Fruit fly (Drosophila melanogaster) whole organism, embryonic: ENCODE measurements around the gene eya.
A peak's percentile ranks its signal among the peaks of the same experiment; 100 is the strongest.

ENCODE experiments used
- Atf-2 ChIP-seq: fragments of 200-800 bp; sonication (Bioruptor generic); optimal IDR thresholded peaks from 2 replicates; lab custom pipeline; 2016; ENCODE audit warnings: missing biosample characterization, missing genetic modification characterization
- Bgb ChIP-seq: fragments of 200-800 bp; sonication (Bioruptor generic); IDR thresholded peaks from 2 replicates; pipeline ENCODE4 v1.3.6; 2022; ENCODE audit warnings: missing biosample characterization, missing genetic modification characterization; ENCODE audit not compliant: partially characterized antibody
- CG10321 ChIP-seq: fragments of 200-800 bp; sonication (Bioruptor generic); IDR thresholded peaks from 2 replicates; pipeline ENCODE4 v1.3.6; 2022; ENCODE audit warnings: missing biosample characterization, missing genetic modification characterization
- CG10431 ChIP-seq: fragments of 200-800 bp; sonication (Bioruptor generic); optimal IDR thresholded peaks from 3 replicates; lab custom pipeline; 2018; ENCODE audit warnings: missing biosample characterization, mild to moderate bottlenecking, missing genetic modification characterization
- CG10959 ChIP-seq: fragments of 200-800 bp; sonication (Bioruptor generic); IDR thresholded peaks from 2 replicates; pipeline ENCODE4 v1.3.6; 2022; ENCODE audit warnings: missing biosample characterization, missing genetic modification characterization
- CG13296 ChIP-seq: fragments of 200-800 bp; sonication (Bioruptor generic); optimal IDR thresholded peaks from 3 replicates; lab custom pipeline; 2018; ENCODE audit warnings: missing biosample characterization, mild to moderate bottlenecking, missing genetic modification characterization
- CG15601 ChIP-seq: fragments of 200-800 bp; sonication (Bioruptor generic); optimal IDR thresholded peaks from 3 replicates; lab custom pipeline; 2019; ENCODE audit warnings: missing biosample characterization, mild to moderate bottlenecking, missing genetic modification characterization, moderate library complexity
- CG1603 ChIP-seq: fragments of 200-800 bp; sonication (Bioruptor generic); optimal IDR thresholded peaks from 2 replicates; lab custom pipeline; 2019; ENCODE audit warnings: missing biosample characterization, mild to moderate bottlenecking, missing genetic modification characterization, moderate library complexity
- CG17612 ChIP-seq: fragments of 200-800 bp; sonication (Bioruptor generic); IDR thresholded peaks from 2 replicates; pipeline ENCODE4 v1.3.6; 2022; ENCODE audit warnings: missing biosample characterization, missing genetic modification characterization
- CG30403 ChIP-seq: fragments of 200-800 bp; sonication (Bioruptor generic); optimal IDR thresholded peaks from 3 replicates; lab custom pipeline; 2016; ENCODE audit warnings: missing biosample characterization, missing genetic modification characterization
- CG33557 ChIP-seq: fragments of 200-800 bp; sonication (Bioruptor generic); optimal IDR thresholded peaks from 2 replicates; lab custom pipeline; 2019; ENCODE audit warnings: missing biosample characterization, mild to moderate bottlenecking, missing genetic modification characterization, moderate library complexity
- CG3847 ChIP-seq: fragments of 200-800 bp; sonication (Bioruptor generic); IDR thresholded peaks from 2 replicates; pipeline ENCODE4 v1.3.6; 2022; ENCODE audit warnings: missing biosample characterization, missing genetic modification characterization
- CG6254 ChIP-seq: fragments of 200-800 bp; sonication (Bioruptor generic); optimal IDR thresholded peaks from 3 replicates; lab custom pipeline; 2017; ENCODE audit warnings: mild to moderate bottlenecking, missing biosample characterization, missing genetic modification reagents, missing genetic modification characterization
- CG6689 ChIP-seq: fragments of 200-800 bp; sonication (Bioruptor generic); IDR thresholded peaks from 2 replicates; pipeline ENCODE4 v1.3.6; 2022; ENCODE audit warnings: missing biosample characterization, missing genetic modification characterization
- CG6854 ChIP-seq: fragments of 200-800 bp; sonication (Bioruptor generic); optimal IDR thresholded peaks from 3 replicates; lab custom pipeline; 2017; ENCODE audit warnings: missing biosample characterization, mild to moderate bottlenecking, missing genetic modification characterization
- CG7963 ChIP-seq: fragments of 200-800 bp; sonication (Bioruptor generic); IDR thresholded peaks from 3 replicates; pipeline ENCODE4 v1.3.6; 2022; ENCODE audit warnings: missing biosample characterization, missing genetic modification characterization; ENCODE audit not compliant: partially characterized antibody
- CG8290 ChIP-seq, 3 experiments: fragments of 200-800 bp; sonication (Bioruptor generic); optimal IDR thresholded peaks; 2 replicates each; lab custom pipeline; 2016 to 2019; ENCODE audit warnings: missing biosample characterization in 3 of 3, missing genetic modification characterization in 3 of 3, mild to moderate bottlenecking in 2 of 3, moderate library complexity in 1 of 3
- CG8478 ChIP-seq: fragments of >200 bp; optimal IDR thresholded peaks from 2 replicates; lab custom pipeline; 2018
- CTCF ChIP-seq: fragments of 200-800 bp; sonication (Bioruptor generic); optimal IDR thresholded peaks from 2 replicates; lab custom pipeline; 2017; ENCODE audit warnings: missing biosample characterization, mild to moderate bottlenecking, missing genetic modification characterization, moderate library complexity
- H15 ChIP-seq: fragments of 200-800 bp; sonication (Bioruptor generic); IDR thresholded peaks from 3 replicates; pipeline ENCODE4 v1.3.6; 2022; ENCODE audit warnings: missing biosample characterization, missing genetic modification characterization
- HLH4C ChIP-seq: fragments of 200-800 bp; sonication (Bioruptor generic); IDR thresholded peaks from 3 replicates; pipeline ENCODE4 v1.3.6; 2022; ENCODE audit warnings: missing biosample characterization, missing genetic modification characterization; ENCODE audit not compliant: partially characterized antibody
- Lim3 ChIP-seq: fragments of 200-800 bp; sonication (Bioruptor generic); IDR thresholded peaks from 2 replicates; pipeline ENCODE4 v1.3.6; 2022; ENCODE audit warnings: missing biosample characterization, missing genetic modification characterization
- Meics ChIP-seq: fragments of 200-800 bp; sonication (Bioruptor generic); optimal IDR thresholded peaks from 2 replicates; lab custom pipeline; 2017; ENCODE audit warnings: missing biosample characterization, mild to moderate bottlenecking, missing genetic modification characterization
- Nf-YA ChIP-seq: fragments of 200-800 bp; sonication (Bioruptor generic); IDR thresholded peaks from 2 replicates; pipeline ENCODE4 v1.3.6; 2022; ENCODE audit warnings: missing biosample characterization, missing genetic modification characterization
- Oli ChIP-seq: fragments of 200-800 bp; sonication (Bioruptor generic); optimal IDR thresholded peaks from 2 replicates; lab custom pipeline; 2018; ENCODE audit warnings: missing biosample characterization, mild to moderate bottlenecking, missing genetic modification characterization, moderate library complexity
- Rfx ChIP-seq: fragments of 200-800 bp; sonication (Bioruptor generic); IDR thresholded peaks from 2 replicates; pipeline ENCODE4 v1.3.6; 2022; ENCODE audit warnings: missing biosample characterization, missing genetic modification characterization
- Spps ChIP-seq: fragments of 200-800 bp; sonication (Bioruptor generic); optimal IDR thresholded peaks from 2 replicates; lab custom pipeline; 2018; ENCODE audit warnings: missing biosample characterization, mild to moderate bottlenecking, missing genetic modification characterization
- Sry-δ ChIP-seq: fragments of 200-800 bp; sonication (Bioruptor generic); optimal IDR thresholded peaks from 2 replicates; lab custom pipeline; 2016; ENCODE audit warnings: missing biosample characterization, missing genetic modification characterization
- Taf1 ChIP-seq: fragments of 200-800 bp; sonication (Bioruptor generic); IDR thresholded peaks from 2 replicates; pipeline ENCODE4 v1.3.6; 2022; ENCODE audit warnings: missing biosample characterization, missing genetic modification characterization
- amos ChIP-seq: fragments of 200-800 bp; sonication (Bioruptor generic); IDR thresholded peaks from 2 replicates; pipeline ENCODE4 v1.3.6; 2022; ENCODE audit warnings: missing biosample characterization, missing genetic modification characterization; ENCODE audit not compliant: partially characterized antibody
- ara ChIP-seq: fragments of 200-800 bp; sonication (Bioruptor generic); IDR thresholded peaks from 2 replicates; pipeline ENCODE4 v1.3.6; 2022; ENCODE audit warnings: missing biosample characterization, missing genetic modification characterization
- crc ChIP-seq: fragments of 200-800 bp; sonication (Bioruptor generic); optimal IDR thresholded peaks from 2 replicates; lab custom pipeline; 2016; ENCODE audit warnings: missing biosample characterization, missing genetic modification characterization
- croc ChIP-seq: fragments of 200-800 bp; sonication (Bioruptor generic); conservative IDR thresholded peaks from 3 replicates; pipeline ENCODE4 v1.3.6; 2022; ENCODE audit warnings: missing biosample characterization, missing genetic modification characterization
- dmrt11E ChIP-seq: fragments of 200-800 bp; sonication (Bioruptor generic); optimal IDR thresholded peaks from 3 replicates; lab custom pipeline; 2018; ENCODE audit warnings: missing biosample characterization, mild to moderate bottlenecking, missing genetic modification characterization, moderate library complexity
- dysf ChIP-seq: fragments of 200-800 bp; sonication (Bioruptor generic); IDR thresholded peaks from 3 replicates; pipeline ENCODE4 v1.3.6; 2022; ENCODE audit warnings: missing biosample characterization, missing genetic modification characterization
- en ChIP-seq: fragments of 200-800 bp; sonication (Bioruptor generic); optimal IDR thresholded peaks from 2 replicates; lab custom pipeline; 2016; ENCODE audit warnings: missing biosample characterization, missing genetic modification characterization
- gfzf ChIP-seq: fragments of 200-800 bp; sonication (Bioruptor generic); optimal IDR thresholded peaks from 2 replicates; lab custom pipeline; 2016; ENCODE audit warnings: missing biosample characterization, mild to moderate bottlenecking, missing genetic modification characterization, moderate library complexity
- hth ChIP-seq: fragments of >200 bp; optimal IDR thresholded peaks from 2 replicates; lab custom pipeline; 2017; ENCODE audit warnings: inconsistent platforms
- ken ChIP-seq: fragments of 200-800 bp; sonication (Bioruptor generic); IDR thresholded peaks from 3 replicates; pipeline ENCODE4 v1.3.6; 2022; ENCODE audit warnings: missing biosample characterization, missing genetic modification characterization
- lbe ChIP-seq: fragments of 200-800 bp; sonication (Bioruptor generic); optimal IDR thresholded peaks from 2 replicates; lab custom pipeline; 2016; ENCODE audit warnings: missing biosample characterization, mild to moderate bottlenecking, missing genetic modification characterization
- mirr ChIP-seq: fragments of 200-800 bp; sonication (Bioruptor generic); optimal IDR thresholded peaks from 3 replicates; lab custom pipeline; 2018; ENCODE audit warnings: missing biosample characterization, mild to moderate bottlenecking, missing genetic modification characterization
- mld ChIP-seq: fragments of 200-800 bp; sonication (Bioruptor generic); IDR thresholded peaks from 3 replicates; pipeline ENCODE4 v1.3.6; 2022; ENCODE audit warnings: missing biosample characterization, missing genetic modification characterization; ENCODE audit not compliant: partially characterized antibody
- nmo ChIP-seq: fragments of 200-800 bp; sonication (Bioruptor generic); optimal IDR thresholded peaks from 2 replicates; lab custom pipeline; 2018; ENCODE audit warnings: missing biosample characterization, mild to moderate bottlenecking, missing genetic modification characterization, moderate library complexity
- ssp ChIP-seq: fragments of 200-800 bp; sonication (Bioruptor generic); IDR thresholded peaks from 2 replicates; pipeline ENCODE4 v1.3.6; 2022; ENCODE audit warnings: missing biosample characterization, missing genetic modification characterization
- tap ChIP-seq: fragments of 200-800 bp; optimal IDR thresholded peaks from 3 replicates; lab custom pipeline; 2019; ENCODE audit warnings: missing biosample characterization, mild to moderate bottlenecking, missing genetic modification characterization, moderate library complexity
- tx ChIP-seq: fragments of 200-800 bp; sonication (Bioruptor generic); optimal IDR thresholded peaks from 2 replicates; lab custom pipeline; 2016; ENCODE audit warnings: missing biosample characterization, missing genetic modification characterization
- unc-4 ChIP-seq: fragments of 200-800 bp; sonication (Bioruptor generic); IDR thresholded peaks from 2 replicates; pipeline ENCODE4 v1.3.6; 2022; ENCODE audit warnings: missing biosample characterization, missing genetic modification characterization; ENCODE audit not compliant: partially characterized antibody
- z ChIP-seq: fragments of 200-800 bp; sonication (Bioruptor generic); IDR thresholded peaks from 3 replicates; pipeline ENCODE4 v1.3.6; 2022; ENCODE audit warnings: missing biosample characterization, missing genetic modification characterization

Gene eya

DNA sequence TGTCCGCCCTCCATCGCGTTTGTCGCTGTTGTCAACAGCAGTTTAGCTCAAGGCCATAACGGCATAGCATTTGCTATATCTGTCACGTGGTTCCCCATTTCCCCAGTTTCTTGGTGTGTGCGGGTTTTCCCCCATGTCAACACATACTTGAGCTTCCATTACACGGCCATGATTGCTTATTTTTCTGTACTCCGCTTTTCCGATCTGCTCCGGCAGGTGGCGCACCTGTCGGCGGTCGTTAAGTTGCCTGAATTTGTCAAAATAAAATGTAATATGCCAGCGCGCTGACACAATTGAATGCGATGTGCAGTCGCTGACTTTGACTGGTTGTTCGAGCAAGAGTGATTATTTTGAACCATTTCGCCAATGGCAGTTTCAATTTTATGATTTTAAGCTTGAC lies 37.6 kb upstream of the eya start:
- no peak for TF ChIP-seq Rfx
- peak; percentile 79 for TF ChIP-seq CTCF (GFP tag; lab: Kevin White, UChicago)
- TF ChIP-seq ken (GFP tag; lab: Robert Waterston, UW) = peak; percentile 40; the same call in 1 of the 3 replicates
- TF ChIP-seq CG6854 = no peak
- TF ChIP-seq CG8478 (lab: Kevin White, UChicago) = peak; percentile 55
- TF ChIP-seq gfzf (GFP tag; lab: Kevin White, UChicago) = no peak

DNA sequence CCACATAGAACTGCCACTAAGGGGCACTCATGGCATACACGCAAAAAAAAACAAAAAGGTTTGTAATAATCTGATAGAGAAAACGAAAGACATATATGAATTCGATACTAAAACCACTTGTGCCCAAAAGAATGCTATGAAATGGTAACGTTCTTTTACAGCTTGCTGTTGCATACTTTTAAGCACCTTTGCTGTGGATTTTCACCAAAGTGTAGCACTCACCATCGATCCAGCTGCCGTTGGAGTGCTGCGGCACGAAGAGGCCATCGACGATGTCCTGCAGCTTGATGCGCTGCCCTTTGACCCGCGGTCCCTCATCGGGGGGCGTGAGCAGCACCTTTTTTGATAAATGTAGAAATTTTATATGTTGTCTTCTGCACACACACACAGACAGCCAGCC lies 32.3 kb upstream of the eya start:
- TF ChIP-seq CG8290 (GFP tag; optimal IDR thresholded peaks at IDR 0.05; lab: Kevin White, UChicago) (peak; percentile 75), CG8290 (tag; optimal IDR thresholded peaks at IDR 0.05; lab: Kevin White, UChicago) (peak in 1 of 2 experiments; percentile 52), croc (GFP tag; lab: Robert Waterston, UW) (no peak), CG17612 (GFP tag; lab: Robert Waterston, UW) (peak; percentile 74)
- TF ChIP-seq, all 482 proteins: peak for 2

DNA sequence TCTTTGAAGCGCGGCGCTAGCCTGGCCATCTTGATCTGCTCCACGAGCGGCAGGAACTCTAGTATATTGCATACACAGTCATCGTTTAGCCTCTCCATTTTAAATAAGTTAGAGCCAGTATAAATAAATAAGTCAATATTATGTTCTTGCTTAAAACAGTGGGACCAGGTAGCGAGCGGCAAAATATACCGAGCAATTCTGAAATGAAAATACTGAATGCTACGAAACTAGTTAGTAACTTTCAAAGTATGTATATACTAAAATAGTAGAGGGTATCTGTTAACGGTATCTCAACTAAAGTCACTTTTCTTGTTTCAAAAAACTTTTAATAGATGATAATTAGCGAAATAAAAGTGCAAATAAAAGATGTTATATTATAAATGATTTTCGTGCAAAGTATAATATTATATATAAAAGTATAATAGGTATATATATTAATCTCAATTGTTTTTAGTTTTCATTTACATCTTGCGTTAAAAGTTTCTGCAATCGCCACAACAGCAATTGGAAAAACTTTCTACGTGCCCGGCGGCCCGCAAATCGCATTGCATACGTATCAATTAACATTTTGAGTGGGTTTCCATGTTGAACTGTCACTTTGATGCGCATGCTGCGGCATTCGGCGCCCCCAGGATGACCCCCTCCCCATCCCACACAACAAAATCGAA lies 19.4 kb upstream of the eya start, which contains the start of gene CG13766:
Gene CG13766, minus strand, starts transcription at position 162 of the 668 bp plus-strand sequence.
- TF ChIP-seq ara (GFP tag; lab: Robert Waterston, UW) = no peak
- no peak for TF ChIP-seq en (GFP tag; lab: Kevin White, UChicago)
- TF ChIP-seq CG6689 (GFP tag; lab: Robert Waterston, UW) = no peak
- TF ChIP-seq Oli (tag; lab: Kevin White, UChicago) = no peak
- peak; percentile 100 for TF ChIP-seq HLH4C (GFP tag; lab: Robert Waterston, UW)
- no peak for TF ChIP-seq CG3847
- TF ChIP-seq CG33557 (GFP tag; lab: Kevin White, UChicago) = no peak
- no peak for TF ChIP-seq CG15601 (tag; lab: Kevin White, UChicago)
- TF ChIP-seq Lim3 (GFP tag; lab: Robert Waterston, UW) = no peak
- no peak for TF ChIP-seq ssp (GFP tag; lab: Robert Waterston, UW)
- TF ChIP-seq CG30403 (GFP tag; lab: Kevin White, UChicago) = no peak
- TF ChIP-seq CG1603 (tag; lab: Kevin White, UChicago) = no peak
- no peak for TF ChIP-seq mirr
- TF ChIP-seq lbe (GFP tag; lab: Kevin White, UChicago) = no peak
- TF ChIP-seq CG7963 (GFP tag; lab: Robert Waterston, UW) = peak; percentile 98
- no peak for TF ChIP-seq CG6254 (GFP tag; lab: Kevin White, UChicago)
- TF ChIP-seq Meics = no peak
- TF ChIP-seq CG13296 (GFP tag; lab: Kevin White, UChicago) = no peak
- TF ChIP-seq CG10959 (GFP tag; lab: Robert Waterston, UW) = no peak
- no peak for TF ChIP-seq Spps (tag; lab: Kevin White, UChicago)
- TF ChIP-seq z (GFP tag; lab: Robert Waterston, UW) = no peak
- no peak for TF ChIP-seq crc (GFP tag; lab: Kevin White, UChicago)
- no peak for TF ChIP-seq CG10431 (GFP tag; lab: Kevin White, UChicago)
- no peak for TF ChIP-seq tap
- TF ChIP-seq Taf1 (GFP tag; lab: Robert Waterston, UW) = no peak
- no peak for TF ChIP-seq hth (lab: Kevin White, UChicago)
- no peak for TF ChIP-seq dysf
- TF ChIP-seq dmrt11E (tag; lab: Kevin White, UChicago) = no peak
- TF ChIP-seq H15 (GFP tag; lab: Robert Waterston, UW) = no peak
- no peak for TF ChIP-seq tx (GFP tag; lab: Kevin White, UChicago)
- no peak for TF ChIP-seq Nf-YA (GFP tag; lab: Robert Waterston, UW)
- TF ChIP-seq Bgb = peak; percentile 94
- peak; percentile 79 for TF ChIP-seq unc-4 (GFP tag; lab: Robert Waterston, UW)
- peak; percentile 74 for TF ChIP-seq amos (GFP tag; lab: Robert Waterston, UW)
- TF ChIP-seq nmo (GFP tag; lab: Kevin White, UChicago) = peak; percentile 32
- peak; percentile 97 for TF ChIP-seq mld
- no peak for TF ChIP-seq Sry-δ (GFP tag; lab: Kevin White, UChicago)
- no peak for TF ChIP-seq Atf-2
- no peak for TF ChIP-seq CG10321
